Fruit fly (Drosophila melanogaster) whole organism, adult: ENCODE data around the gene CG6912.
A peak's percentile ranks its signal among the peaks of the same experiment; 100 is the strongest.

Source experiments
- CG11617 ChIP-seq: fragments of 200-800 bp; sonication (Bioruptor generic); optimal IDR thresholded peaks from 2 replicates; lab custom pipeline; 2017; ENCODE audit warnings: mild to moderate bottlenecking, missing biosample characterization, missing genetic modification reagents, missing genetic modification characterization
- CG12768 ChIP-seq: fragments of 200-800 bp; sonication (Bioruptor generic); optimal IDR thresholded peaks from 2 replicates; lab custom pipeline; 2017; ENCODE audit warnings: missing biosample characterization, missing genetic modification characterization, mild to moderate bottlenecking, moderate library complexity, missing genetic modification reagents
- CG14711 ChIP-seq: fragments of 200-800 bp; sonication (Bioruptor generic); optimal IDR thresholded peaks from 2 replicates; lab custom pipeline; 2018; ENCODE audit warnings: missing biosample characterization, mild to moderate bottlenecking, missing genetic modification characterization, moderate library complexity
- CG1620 ChIP-seq: fragments of 200-800 bp; sonication (Bioruptor generic); optimal IDR thresholded peaks from 2 replicates; lab custom pipeline; 2016; ENCODE audit warnings: missing biosample characterization, missing genetic modification characterization
- CG33017 ChIP-seq: fragments of 200-800 bp; sonication (Bioruptor generic); optimal IDR thresholded peaks from 2 replicates; lab custom pipeline; 2018; ENCODE audit warnings: missing biosample characterization, mild to moderate bottlenecking, missing genetic modification characterization, moderate library complexity
- CG5204 ChIP-seq: fragments of 200-800 bp; sonication (Bioruptor generic); optimal IDR thresholded peaks from 2 replicates; lab custom pipeline; 2016; ENCODE audit warnings: missing biosample characterization, missing genetic modification characterization
- CG7045 ChIP-seq: fragments of 200-800 bp; sonication (Bioruptor generic); optimal IDR thresholded peaks from 2 replicates; lab custom pipeline; 2017; ENCODE audit warnings: missing biosample characterization, mild to moderate bottlenecking, missing genetic modification characterization
- CG7101 ChIP-seq: fragments of 200-800 bp; sonication (Bioruptor generic); optimal IDR thresholded peaks from 2 replicates; lab custom pipeline; 2018; ENCODE audit warnings: missing biosample characterization, mild to moderate bottlenecking, missing genetic modification characterization, moderate library complexity
- Clk ChIP-seq: fragments of 200-800 bp; sonication (Bioruptor generic); optimal IDR thresholded peaks from 2 replicates; lab custom pipeline; 2017; ENCODE audit warnings: missing biosample characterization, missing genetic modification characterization
- Crg-1 ChIP-seq: fragments of 200-800 bp; sonication (Bioruptor generic); optimal IDR thresholded peaks from 2 replicates; lab custom pipeline; 2016; ENCODE audit warnings: missing biosample characterization, missing genetic modification characterization
- Hr96 ChIP-seq: fragments of 200-800 bp; sonication (Bioruptor generic); optimal IDR thresholded peaks from 2 replicates; lab custom pipeline; 2016; ENCODE audit warnings: missing biosample characterization, missing genetic modification characterization
- Mnt ChIP-seq: fragments of 200-800 bp; sonication (Bioruptor generic); optimal IDR thresholded peaks from 2 replicates; lab custom pipeline; 2016; ENCODE audit warnings: missing biosample characterization, mild to moderate bottlenecking, missing genetic modification characterization
- bab1 ChIP-seq: fragments of 200-800 bp; sonication (Bioruptor generic); optimal IDR thresholded peaks from 3 replicates; lab custom pipeline; 2019; ENCODE audit warnings: missing biosample characterization, mild to moderate bottlenecking, missing genetic modification characterization, moderate library complexity
- cic ChIP-seq: fragments of 200-800 bp; sonication (Bioruptor generic); optimal IDR thresholded peaks from 2 replicates; lab custom pipeline; 2017; ENCODE audit warnings: missing biosample characterization, mild to moderate bottlenecking, missing genetic modification characterization, moderate library complexity
- cnc ChIP-seq, 2 experiments: fragments of >200 bp; optimal IDR thresholded peaks; 2 replicates each; lab custom pipeline; 2017
- kay ChIP-seq: fragments of 200-800 bp; sonication (Bioruptor generic); peaks from one replicate; lab custom pipeline; 2016; ENCODE audit warnings: missing biosample characterization, missing genetic modification characterization, borderline replicate concordance
- ovo ChIP-seq: fragments of 200-800 bp; sonication (Bioruptor generic); optimal IDR thresholded peaks from 2 replicates; lab custom pipeline; 2016; ENCODE audit warnings: missing biosample characterization, missing genetic modification characterization
- pad ChIP-seq: fragments of 200-800 bp; sonication (Bioruptor generic); optimal IDR thresholded peaks from 3 replicates; lab custom pipeline; 2017; ENCODE audit warnings: missing biosample characterization, missing genetic modification characterization, mild to moderate bottlenecking, moderate library complexity, missing genetic modification reagents
- tj ChIP-seq: fragments of 200-800 bp; sonication (Bioruptor generic); optimal IDR thresholded peaks from 3 replicates; lab custom pipeline; 2017; ENCODE audit warnings: missing biosample characterization, mild to moderate bottlenecking, missing genetic modification characterization, moderate library complexity
- toe ChIP-seq: fragments of 200-800 bp; sonication (Bioruptor generic); optimal IDR thresholded peaks from 2 replicates; lab custom pipeline; 2016; ENCODE audit warnings: missing biosample characterization, missing genetic modification characterization

Gene CG6912

dm6 chr3R:15136015-15136414, 789 bp downstream of the CG6912 start:
- TF ChIP-seq CG14711 (tag; lab: Kevin White, UChicago): no peak
- TF ChIP-seq CG7101 (tag; lab: Kevin White, UChicago): no peak
- TF ChIP-seq CG33017 (tag; lab: Kevin White, UChicago): no peak
- no peak for TF ChIP-seq kay
- no peak for TF ChIP-seq tj
- no peak for TF ChIP-seq Crg-1 (GFP tag; lab: Kevin White, UChicago)
- no peak for TF ChIP-seq Clk
- TF ChIP-seq pad (GFP tag; lab: Kevin White, UChicago): no peak
- no peak for TF ChIP-seq cnc (optimal IDR thresholded peaks at IDR 0.05; lab: Kevin White, UChicago)
- TF ChIP-seq CG7045 (GFP tag; lab: Kevin White, UChicago): no peak
- TF ChIP-seq CG1620 (GFP tag; lab: Kevin White, UChicago): no peak
- TF ChIP-seq ovo (GFP tag; lab: Kevin White, UChicago): no peak
- no peak for TF ChIP-seq CG5204 (GFP tag; lab: Kevin White, UChicago)
- no peak for TF ChIP-seq CG12768 (GFP tag; lab: Kevin White, UChicago)
- TF ChIP-seq Mnt (GFP tag; lab: Kevin White, UChicago): no peak

DNA sequence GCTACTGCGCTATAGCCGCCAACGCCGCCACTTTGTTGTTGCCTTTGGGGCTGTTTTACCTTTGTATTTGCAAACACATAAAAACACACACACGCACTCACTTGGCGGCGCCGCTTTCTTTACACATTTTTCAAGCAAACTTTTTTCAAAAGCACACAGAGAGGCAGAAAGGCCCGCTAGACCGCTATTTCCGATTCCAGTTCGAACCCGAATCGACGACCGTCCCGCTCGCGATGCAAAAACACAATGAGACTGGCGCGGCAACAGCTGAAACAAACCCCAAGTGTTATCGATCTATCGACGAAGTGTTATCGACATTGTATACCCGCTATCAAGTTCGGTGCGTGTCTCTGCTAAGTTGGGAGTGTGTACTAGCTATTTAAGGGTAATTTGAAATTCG, 5.1 kb downstream of the CG6912 start, which contains the start of gene CG42788:
CG42788 (minus strand) TSS at position 250 of the 400 bp plus-strand sequence.
- TF ChIP-seq Crg-1 (GFP tag; lab: Kevin White, UChicago) (peak; percentile 71), ovo (GFP tag; lab: Kevin White, UChicago) (peak; percentile 84), CG1620 (GFP tag; lab: Kevin White, UChicago) (peak; percentile 82), CG14711 (tag; lab: Kevin White, UChicago) (peak; percentile 14), CG33017 (tag; lab: Kevin White, UChicago) (peak; percentile 51), cnc (optimal IDR thresholded peaks at IDR 0.05; lab: Kevin White, UChicago) (no peak), CG5204 (GFP tag; lab: Kevin White, UChicago) (no peak), CG12768 (GFP tag; lab: Kevin White, UChicago) (peak; percentile 61), CG7045 (GFP tag; lab: Kevin White, UChicago) (no peak), CG7101 (tag; lab: Kevin White, UChicago) (peak; percentile 36), pad (GFP tag; lab: Kevin White, UChicago) (no peak), Hr96 (GFP tag; lab: Kevin White, UChicago) (peak; percentile 50), toe (GFP tag; lab: Kevin White, UChicago) (peak; percentile 9), Clk (no peak), tj (peak; percentile 71), CG11617 (GFP tag; lab: Kevin White, UChicago) (peak; percentile 70), Mnt (GFP tag; lab: Kevin White, UChicago) (peak; percentile 72), cic (peak; percentile 81), bab1 (GFP tag; lab: Kevin White, UChicago) (peak; percentile 88), kay (no peak)

DNA sequence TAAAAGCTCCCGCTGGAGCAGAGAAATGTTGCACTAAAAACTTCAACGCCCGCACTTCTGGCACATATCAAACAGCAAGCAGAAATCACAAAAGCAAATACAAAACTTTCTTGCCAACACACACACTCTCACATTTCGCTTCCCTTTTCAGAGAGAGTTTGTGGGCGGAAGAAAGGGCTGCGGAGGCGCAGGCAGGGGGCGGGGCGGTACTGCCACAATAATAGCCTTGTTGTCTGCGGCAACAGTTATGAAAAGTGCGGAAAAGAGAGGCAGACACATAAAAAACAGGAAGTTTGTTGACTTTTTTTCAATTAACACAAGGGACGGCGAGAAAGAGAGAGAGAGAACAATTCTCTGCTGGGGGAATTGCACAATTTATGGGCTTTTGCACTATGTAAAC, 5.9 kb downstream of the CG6912 start:
- TF ChIP-seq tj: no peak

DNA sequence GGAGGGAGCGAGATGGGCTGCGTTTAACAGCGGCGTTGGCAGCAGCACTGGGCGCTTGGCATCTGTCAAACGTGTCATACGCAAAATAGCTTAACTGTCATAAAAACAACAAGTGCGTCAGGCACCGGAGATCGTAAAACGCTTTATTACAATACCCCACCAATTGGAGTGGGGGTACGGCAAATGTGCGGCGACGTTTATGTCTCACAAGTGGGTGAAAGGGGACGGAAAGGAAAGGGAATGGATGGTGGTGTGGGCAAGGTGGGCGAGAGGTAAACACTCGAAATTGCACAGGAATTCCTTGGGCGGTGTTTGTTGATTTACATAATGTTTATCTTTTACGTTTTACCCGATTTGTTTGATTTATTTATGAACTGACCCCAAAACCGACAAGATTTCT, 6.8 kb downstream of the CG6912 start:
- TF ChIP-seq CG5204 (GFP tag; lab: Kevin White, UChicago): no peak
- TF ChIP-seq kay: peak; percentile 0

DNA sequence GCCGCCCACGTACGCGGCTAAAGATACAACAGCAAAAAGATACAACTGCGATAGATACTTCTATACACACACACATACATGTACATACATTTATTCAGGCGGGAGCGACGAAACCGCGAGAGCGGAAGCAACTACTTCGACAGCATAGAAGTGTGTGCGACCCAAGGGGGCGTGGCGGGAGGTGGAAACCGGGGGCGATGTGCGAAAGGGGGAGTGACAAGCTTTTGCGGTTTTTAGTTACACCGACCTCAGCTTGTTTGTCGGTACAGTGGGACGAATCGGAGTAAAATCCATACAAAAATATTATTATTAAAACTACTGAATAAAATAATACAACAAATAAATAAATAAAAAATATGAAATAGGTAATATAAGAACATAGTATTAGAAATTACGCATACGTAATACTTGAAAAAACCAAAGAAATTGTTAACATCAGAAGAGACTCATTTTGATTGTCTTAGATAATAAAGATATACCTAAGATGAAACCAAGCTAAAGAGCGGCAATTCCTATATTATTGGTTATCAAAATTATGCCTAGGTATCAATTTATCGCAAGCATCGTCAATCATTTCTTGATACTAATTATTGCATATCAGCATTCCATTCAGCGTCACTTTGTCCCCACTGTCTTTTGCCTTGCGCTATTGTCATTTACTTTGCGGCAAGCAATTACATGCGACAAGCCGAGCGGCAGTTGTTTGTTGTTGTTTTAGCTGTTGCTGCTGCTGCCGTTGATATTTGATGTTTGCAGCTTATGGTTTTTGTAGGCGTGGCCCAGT, 8.0 kb downstream of the CG6912 start:
- TF ChIP-seq tj (peak; percentile 83), CG33017 (tag; lab: Kevin White, UChicago) (no peak)

DNA sequence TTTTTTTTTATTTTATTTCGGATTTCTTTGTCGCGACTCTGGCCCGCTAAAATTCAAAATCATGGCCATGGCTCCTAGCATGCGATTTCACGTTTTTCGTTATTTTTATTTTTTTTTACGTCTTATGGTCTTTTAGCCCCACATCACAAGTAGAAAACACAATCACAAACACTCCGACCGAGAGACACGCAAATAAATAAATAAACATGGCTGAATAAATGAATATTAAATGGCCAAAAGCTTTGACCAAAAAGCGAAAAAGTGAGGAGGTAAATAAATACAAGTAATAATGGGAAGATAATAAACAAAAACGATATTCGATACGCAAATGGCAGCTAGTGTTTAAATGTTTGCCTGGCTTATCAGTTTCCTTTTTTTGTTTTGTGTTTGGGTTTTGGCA, 8.7 kb downstream of the CG6912 start:
- TF ChIP-seq Hr96 (GFP tag; lab: Kevin White, UChicago) (no peak), kay (peak; percentile 62), CG1620 (GFP tag; lab: Kevin White, UChicago) (no peak), CG12768 (GFP tag; lab: Kevin White, UChicago) (no peak), toe (GFP tag; lab: Kevin White, UChicago) (no peak), pad (GFP tag; lab: Kevin White, UChicago) (no peak), CG14711 (tag; lab: Kevin White, UChicago) (no peak)

DNA sequence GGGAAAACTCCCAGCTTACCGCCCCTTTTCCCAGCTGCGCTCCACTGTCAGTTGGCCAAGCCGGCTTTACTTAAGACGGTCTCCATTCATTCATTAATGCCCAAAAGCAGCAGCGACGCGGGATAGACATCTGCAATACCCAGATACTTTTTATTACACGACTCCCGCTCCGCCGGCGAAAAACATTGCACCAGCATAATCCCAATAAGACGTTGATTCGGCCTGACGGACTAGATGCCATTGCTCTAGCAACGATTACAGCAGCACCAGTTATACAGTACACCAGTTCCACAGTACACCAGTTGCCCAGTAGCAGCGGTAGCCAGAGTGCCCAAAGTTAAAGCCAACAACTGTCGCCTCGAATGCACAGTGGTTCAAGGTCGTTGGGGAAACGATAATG, 11.0 kb downstream of the CG6912 start:
- TF ChIP-seq Clk (no peak), CG7045 (GFP tag; lab: Kevin White, UChicago) (no peak), CG1620 (GFP tag; lab: Kevin White, UChicago) (no peak), CG12768 (GFP tag; lab: Kevin White, UChicago) (no peak), CG33017 (tag; lab: Kevin White, UChicago) (no peak), Hr96 (GFP tag; lab: Kevin White, UChicago) (no peak), pad (GFP tag; lab: Kevin White, UChicago) (no peak), bab1 (GFP tag; lab: Kevin White, UChicago) (no peak), Crg-1 (GFP tag; lab: Kevin White, UChicago) (no peak), kay (no peak), Mnt (GFP tag; lab: Kevin White, UChicago) (no peak), ovo (GFP tag; lab: Kevin White, UChicago) (no peak), CG14711 (tag; lab: Kevin White, UChicago) (no peak), CG5204 (GFP tag; lab: Kevin White, UChicago) (no peak), CG11617 (GFP tag; lab: Kevin White, UChicago) (no peak), tj (no peak), cnc (optimal IDR thresholded peaks at IDR 0.05; lab: Kevin White, UChicago) (no peak), CG7101 (tag; lab: Kevin White, UChicago) (no peak), cic (no peak), toe (GFP tag; lab: Kevin White, UChicago) (no peak)
